Fruit fly (Drosophila melanogaster): ENCODE results near the gene CG3448.

DNA sequence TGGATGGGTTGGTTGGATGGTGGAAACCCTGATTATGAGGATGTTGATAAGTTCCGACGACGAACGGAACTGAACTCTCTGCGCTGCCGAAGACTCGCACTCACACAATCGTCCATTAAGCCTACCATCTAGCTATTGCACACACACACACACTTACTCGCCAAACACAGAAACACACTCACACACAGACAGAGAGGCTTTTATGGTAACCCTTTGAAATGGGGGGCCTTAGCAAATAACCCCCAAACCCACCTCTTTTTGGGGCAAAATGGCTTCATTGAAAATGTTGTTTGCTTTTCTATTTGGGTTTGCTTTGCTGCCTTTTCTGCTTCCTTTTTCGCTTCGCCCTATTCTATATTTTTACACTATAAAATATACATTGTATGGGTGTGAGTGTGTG, 17.7 kb upstream of the CG3448 start:
- no peak for TF ChIP-seq topi (GFP tag; optimal IDR thresholded peaks at IDR 0.05)
- TF ChIP-seq Sox15 (GFP tag; optimal IDR thresholded peaks at IDR 0.05), result no peak
- no peak for TF ChIP-seq Eip93F (GFP tag; optimal IDR thresholded peaks at IDR 0.05)
- no peak for TF ChIP-seq CG11902 (GFP tag; optimal IDR thresholded peaks at IDR 0.05)
- no peak for TF ChIP-seq CG8119 (GFP tag; IDR thresholded peaks at IDR 0.05)
- no peak for TF ChIP-seq CG32006 (GFP tag; optimal IDR thresholded peaks at IDR 0.05)
- no peak for TF ChIP-seq CG3919 (GFP tag; optimal IDR thresholded peaks at IDR 0.05)
- TF ChIP-seq spab (GFP tag; optimal IDR thresholded peaks at IDR 0.05), result no peak

All from whole organism, prepupa.